Comparison of ENCODE assay signal across 2 fruit fly cellular contexts in the genomic region with DNA sequence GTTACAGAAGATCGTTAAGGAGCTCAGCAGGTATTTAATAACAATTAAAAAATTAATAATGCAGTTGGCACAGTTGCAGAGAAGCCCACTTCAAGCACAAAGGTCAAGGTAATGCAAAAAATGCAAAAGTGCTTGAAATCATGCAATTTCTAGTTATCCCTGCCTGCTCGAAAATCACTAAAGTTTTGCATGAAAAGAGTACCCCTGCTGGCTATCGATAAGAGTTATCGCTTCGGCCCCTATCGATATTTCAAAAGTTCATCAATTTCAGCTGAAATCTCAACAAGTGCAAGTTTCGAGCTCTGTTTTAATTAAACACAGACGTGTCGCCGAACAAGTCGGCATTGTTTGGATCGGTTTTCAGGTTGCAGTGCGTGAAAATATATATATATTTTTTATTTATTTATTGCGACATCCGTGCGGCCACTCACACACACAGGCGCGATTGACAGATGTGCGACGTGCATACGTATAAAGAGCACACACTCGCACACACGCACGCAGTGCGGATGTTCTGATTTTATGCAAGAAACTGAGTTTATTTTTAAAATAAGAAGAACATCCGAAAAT.
TF ChIP-seq lines count a peak whose summit lies in the region.

No protein-coding gene starts in this region.

TF ChIP-seq in whole organism, embryonic, 481 proteins besides CTCF, POLR2A, EP300 and RAD21 (continued from another document and continues in another):
- TF ChIP-seq CG9215 (GFP tag; IDR thresholded peaks at IDR 0.05; lab: Robert Waterston, UW) (peak; percentile 37), HmgD (GFP tag; optimal IDR thresholded peaks at IDR 0.05; lab: Kevin White, UChicago) (peak; percentile 27), CG34422 (GFP tag; IDR thresholded peaks at IDR 0.05; lab: Robert Waterston, UW) (peak; percentile 73; the same call in 1 of the 3 replicates), lola (GFP tag; optimal IDR thresholded peaks at IDR 0.05; lab: Kevin White, UChicago) (peak in 1 of 3 experiments; percentile 47), sug (tag; optimal IDR thresholded peaks at IDR 0.05; lab: Kevin White, UChicago) (peak; percentile 58), CG17361 (GFP tag; IDR thresholded peaks at IDR 0.05; lab: Robert Waterston, UW) (peak; percentile 69), crp (GFP tag; optimal IDR thresholded peaks at IDR 0.05; lab: Kevin White, UChicago) (peak in 1 of 2 experiments; percentile 52), Poxn (GFP tag; IDR thresholded peaks at IDR 0.05; lab: Robert Waterston, UW) (no peak), Sox100B (GFP tag; optimal IDR thresholded peaks at IDR 0.05; lab: Kevin White, UChicago) (peak; percentile 37), CG43689 (GFP tag; IDR thresholded peaks at IDR 0.05; lab: Robert Waterston, UW) (no peak), CG7271 (tag; optimal IDR thresholded peaks at IDR 0.05; lab: Kevin White, UChicago) (peak; percentile 20), az2 (GFP tag; optimal IDR thresholded peaks at IDR 0.05; lab: Kevin White, UChicago) (peak; percentile 32), Aef1 (GFP tag; IDR thresholded peaks at IDR 0.05; lab: Robert Waterston, UW) (no peak; the same call in 2 of the 3 replicates), sens-2 (GFP tag; IDR thresholded peaks at IDR 0.05; lab: Robert Waterston, UW) (0 out of 2 replicates have a peak, but pooled peaks have one; percentile 9), CG18619 (GFP tag; optimal IDR thresholded peaks at IDR 0.05; lab: Kevin White, UChicago) (no peak), Dll (GFP tag; IDR thresholded peaks at IDR 0.05; lab: Robert Waterston, UW; ENCODE audit: partially characterized antibody) (peak; percentile 91), jing (GFP tag; optimal IDR thresholded peaks at IDR 0.05; lab: Kevin White, UChicago) (no peak), ranshi (GFP tag; IDR thresholded peaks at IDR 0.05; lab: Robert Waterston, UW) (0 out of 2 replicates have a peak, but pooled peaks have one; percentile 9), pum (GFP tag; optimal IDR thresholded peaks at IDR 0.05; lab: Kevin White, UChicago) (no peak), Blimp-1 (GFP tag; optimal IDR thresholded peaks at IDR 0.05; lab: Kevin White, UChicago) (no peak), ttk (GFP tag; IDR thresholded peaks at IDR 0.05; lab: Robert Waterston, UW) (peak; percentile 52; the same call in 1 of the 2 replicates), Jarid2 (GFP tag; optimal IDR thresholded peaks at IDR 0.05; lab: Kevin White, UChicago) (no peak), MESR4 (GFP tag; optimal IDR thresholded peaks at IDR 0.05; lab: Kevin White, UChicago) (peak; percentile 80), ftz-f1 (GFP tag; optimal IDR thresholded peaks at IDR 0.05; lab: Kevin White, UChicago) (no peak), Doc3 (GFP tag; IDR thresholded peaks at IDR 0.05; lab: Robert Waterston, UW; ENCODE audit: partially characterized antibody) (peak; percentile 77), CG11560 (tag; IDR thresholded peaks at IDR 0.05; lab: Robert Waterston, UW) (no peak), CG10147 (GFP tag; optimal IDR thresholded peaks at IDR 0.05; lab: Kevin White, UChicago) (no peak), Adf1 (GFP tag; IDR thresholded peaks at IDR 0.05; lab: Robert Waterston, UW) (peak; percentile 20; the same call in 1 of the 2 replicates), CG10321 (GFP tag; IDR thresholded peaks at IDR 0.05; lab: Robert Waterston, UW) (no peak), en (GFP tag; optimal IDR thresholded peaks at IDR 0.05; lab: Kevin White, UChicago) (no peak), hbn (GFP tag; IDR thresholded peaks at IDR 0.05; lab: Robert Waterston, UW; ENCODE audit: partially characterized antibody) (peak; percentile 87), Vsx1 (GFP tag; optimal IDR thresholded peaks at IDR 0.05; lab: Kevin White, UChicago) (no peak), fd96Cb (tag; optimal IDR thresholded peaks at IDR 0.05; lab: Kevin White, UChicago) (peak; percentile 1), CG14050 (GFP tag; IDR thresholded peaks at IDR 0.05; lab: Robert Waterston, UW) (no peak), pros (GFP tag; optimal IDR thresholded peaks at IDR 0.05; lab: Kevin White, UChicago) (no peak), CG6654 (GFP tag; optimal IDR thresholded peaks at IDR 0.05; lab: Kevin White, UChicago) (no peak), CG6683 (GFP tag; optimal IDR thresholded peaks at IDR 0.05; lab: Kevin White, UChicago) (no peak), rib (GFP tag; IDR thresholded peaks at IDR 0.05; lab: Robert Waterston, UW) (no peak), CG1602 (GFP tag; optimal IDR thresholded peaks at IDR 0.05; lab: Kevin White, UChicago) (no peak), tx (GFP tag; optimal IDR thresholded peaks at IDR 0.05; lab: Kevin White, UChicago) (no peak), mam (GFP tag; optimal IDR thresholded peaks at IDR 0.05; lab: Kevin White, UChicago) (peak; percentile 64), CG6272 (GFP tag; IDR thresholded peaks at IDR 0.05; lab: Robert Waterston, UW) (peak; percentile 14; the same call in 1 of the 2 replicates), HmgZ (tag; optimal IDR thresholded peaks at IDR 0.05; lab: Kevin White, UChicago) (peak; percentile 76), NfI (GFP tag; optimal IDR thresholded peaks at IDR 0.05; lab: Kevin White, UChicago) (peak; percentile 61), toy (GFP tag; IDR thresholded peaks at IDR 0.05; lab: Robert Waterston, UW) (0 out of 2 replicates have a peak, but pooled peaks have one; percentile 20), CG2129 (GFP tag; IDR thresholded peaks at IDR 0.05; lab: Robert Waterston, UW; ENCODE audit: partially characterized antibody) (peak; percentile 59), tgo (GFP tag; IDR thresholded peaks at IDR 0.05; lab: Robert Waterston, UW) (peak; percentile 18; the same call in 1 of the 3 replicates), Lhr (GFP tag; optimal IDR thresholded peaks at IDR 0.05; lab: Kevin White, UChicago) (no peak), Tbp (GFP tag; optimal IDR thresholded peaks at IDR 0.05; lab: Kevin White, UChicago) (no peak), gcm2 (GFP tag; optimal IDR thresholded peaks at IDR 0.05; lab: Kevin White, UChicago) (no peak), gfzf (GFP tag; optimal IDR thresholded peaks at IDR 0.05; lab: Kevin White, UChicago) (peak; percentile 20), CG13287 (GFP tag; IDR thresholded peaks at IDR 0.05; lab: Robert Waterston, UW; ENCODE audit: partially characterized antibody) (peak; percentile 89), eve (GFP tag; optimal IDR thresholded peaks at IDR 0.05; lab: Kevin White, UChicago) (no peak), PHDP (tag; optimal IDR thresholded peaks at IDR 0.05; lab: Kevin White, UChicago) (peak; percentile 9), row (GFP tag; IDR thresholded peaks at IDR 0.05; lab: Robert Waterston, UW) (peak; percentile 82), Bgb (GFP tag; IDR thresholded peaks at IDR 0.05; lab: Robert Waterston, UW; ENCODE audit: partially characterized antibody) (peak; percentile 88), tin (GFP tag; optimal IDR thresholded peaks at IDR 0.05; lab: Kevin White, UChicago) (peak; percentile 68), pfk (GFP tag; optimal IDR thresholded peaks at IDR 0.05; lab: Kevin White, UChicago) (no peak), sr (GFP tag; IDR thresholded peaks at IDR 0.05; lab: Robert Waterston, UW) (no peak; the same call in 2 of the 3 replicates), nmo (GFP tag; optimal IDR thresholded peaks at IDR 0.05; lab: Kevin White, UChicago) (peak; percentile 40)

TF ChIP-seq in whole organism, prepupa, 60 proteins besides CTCF, POLR2A, EP300 and RAD21 (continued from another document):
- peak; percentile 25 for TF ChIP-seq fkh (GFP tag; optimal IDR thresholded peaks at IDR 0.05; lab: Kevin White, UChicago)
- TF ChIP-seq CG6163 (GFP tag; IDR thresholded peaks at IDR 0.05; lab: Robert Waterston, UW) = no peak
- peak; percentile 46 for TF ChIP-seq Ets21C (GFP tag; optimal IDR thresholded peaks at IDR 0.05; lab: Kevin White, UChicago)
- TF ChIP-seq topi (GFP tag; optimal IDR thresholded peaks at IDR 0.05; lab: Kevin White, UChicago) = peak; percentile 50
- TF ChIP-seq net (GFP tag; optimal IDR thresholded peaks at IDR 0.05; lab: Kevin White, UChicago) = peak; percentile 48
- TF ChIP-seq Sox14 (GFP tag; optimal IDR thresholded peaks at IDR 0.05; lab: Kevin White, UChicago) = peak; percentile 47
- TF ChIP-seq CG34406 (GFP tag; optimal IDR thresholded peaks at IDR 0.05; lab: Kevin White, UChicago) = no peak
- TF ChIP-seq CG6808 (GFP tag; optimal IDR thresholded peaks at IDR 0.05; lab: Kevin White, UChicago) = no peak
- TF ChIP-seq esn (GFP tag; optimal IDR thresholded peaks at IDR 0.05; lab: Kevin White, UChicago) = peak; percentile 56
- TF ChIP-seq salr (GFP tag; optimal IDR thresholded peaks at IDR 0.05; lab: Kevin White, UChicago) = no peak
- peak; percentile 89 for TF ChIP-seq svp (GFP tag; lab: Kevin White, UChicago)
